Fruit fly (Drosophila melanogaster) whole organism, embryonic: ENCODE data around the gene eIF4G2.

Source experiments
- Abd-B ChIP-seq: fragments of 200-800 bp; sonication (Bioruptor generic); optimal IDR thresholded peaks from 2 replicates; lab custom pipeline; 2018; ENCODE audit warnings: missing biosample characterization, mild to moderate bottlenecking, missing genetic modification characterization, moderate library complexity
- B-H2 ChIP-seq: fragments of 200-800 bp; sonication (Bioruptor generic); optimal IDR thresholded peaks from 2 replicates; lab custom pipeline; 2018; ENCODE audit warnings: missing biosample characterization, mild to moderate bottlenecking, missing genetic modification characterization
- C15 ChIP-seq: fragments of 200-800 bp; sonication (Bioruptor generic); IDR thresholded peaks from 3 replicates; pipeline ENCODE4 v1.3.6; 2022; ENCODE audit warnings: missing biosample characterization, missing genetic modification characterization
- CG11398 ChIP-seq: fragments of 200-800 bp; sonication (Bioruptor generic); optimal IDR thresholded peaks from 2 replicates; lab custom pipeline; 2016; ENCODE audit warnings: missing biosample characterization, missing genetic modification characterization
- CG13894 ChIP-seq: fragments of 200-800 bp; sonication (Bioruptor generic); optimal IDR thresholded peaks from 3 replicates; lab custom pipeline; 2018; ENCODE audit warnings: missing biosample characterization, mild to moderate bottlenecking, missing genetic modification characterization, moderate library complexity
- CG14014 ChIP-seq: fragments of 200-800 bp; sonication (Bioruptor generic); IDR thresholded peaks from 2 replicates; pipeline ENCODE4 v1.3.6; 2022; ENCODE audit warnings: missing biosample characterization, missing genetic modification characterization
- CG15011 ChIP-seq: fragments of 200-800 bp; sonication (Bioruptor generic); optimal IDR thresholded peaks from 3 replicates; lab custom pipeline; 2018; ENCODE audit warnings: missing biosample characterization, mild to moderate bottlenecking, missing genetic modification characterization
- CG17328 ChIP-seq: fragments of 200-800 bp; sonication (Bioruptor generic); IDR thresholded peaks from 2 replicates; pipeline ENCODE4 v1.3.6; 2022; ENCODE audit warnings: missing biosample characterization, missing genetic modification characterization
- CG18619 ChIP-seq: fragments of 200-800 bp; sonication (Bioruptor generic); optimal IDR thresholded peaks from 3 replicates; lab custom pipeline; 2017; ENCODE audit warnings: missing biosample characterization, mild to moderate bottlenecking, missing genetic modification characterization
- CG30403 ChIP-seq: fragments of 200-800 bp; sonication (Bioruptor generic); optimal IDR thresholded peaks from 3 replicates; lab custom pipeline; 2016; ENCODE audit warnings: missing biosample characterization, missing genetic modification characterization
- CG32767 ChIP-seq: fragments of 200-800 bp; sonication (Bioruptor generic); IDR thresholded peaks from 2 replicates; pipeline ENCODE4 v1.3.6; 2022; ENCODE audit warnings: missing biosample characterization, missing genetic modification characterization
- CG33213 ChIP-seq: fragments of 200-800 bp; sonication (Bioruptor generic); optimal IDR thresholded peaks from 3 replicates; lab custom pipeline; 2016; ENCODE audit warnings: missing biosample characterization, missing genetic modification characterization
- CG3726 ChIP-seq: fragments of 200-800 bp; sonication (Bioruptor generic); IDR thresholded peaks from 3 replicates; pipeline ENCODE4, ENCODE4 v1.3.6; 2022; ENCODE audit warnings: missing biosample characterization, missing genetic modification characterization
- CG3995 ChIP-seq: fragments of 200-800 bp; sonication (Bioruptor generic); optimal IDR thresholded peaks from 3 replicates; lab custom pipeline; 2016; ENCODE audit warnings: missing biosample characterization, missing genetic modification characterization
- CG4854 ChIP-seq: fragments of 200-800 bp; sonication (Bioruptor generic); optimal IDR thresholded peaks from 2 replicates; lab custom pipeline; 2016; ENCODE audit warnings: missing biosample characterization, missing genetic modification characterization, inconsistent platforms
- CG6683 ChIP-seq: fragments of 200-800 bp; sonication (Bioruptor generic); optimal IDR thresholded peaks from 2 replicates; lab custom pipeline; 2017; ENCODE audit warnings: missing biosample characterization, mild to moderate bottlenecking, missing genetic modification characterization, missing genetic modification reagents
- CG7786 ChIP-seq: fragments of 200-800 bp; sonication (Bioruptor generic); optimal IDR thresholded peaks from 2 replicates; lab custom pipeline; 2016; ENCODE audit warnings: missing biosample characterization, missing genetic modification characterization
- CG8478 ChIP-seq: fragments of >200 bp; optimal IDR thresholded peaks from 2 replicates; lab custom pipeline; 2018
- CkIIα-i1 ChIP-seq: fragments of 200-800 bp; sonication (Bioruptor generic); IDR thresholded peaks from 2 replicates; pipeline ENCODE4 v1.3.6; 2022; ENCODE audit warnings: missing biosample characterization, missing genetic modification characterization
- E2f2 ChIP-seq: fragments of 200-800 bp; sonication (Bioruptor generic); IDR thresholded peaks from 2 replicates; pipeline ENCODE4 v1.3.6; 2022; ENCODE audit warnings: missing biosample characterization, missing genetic modification characterization
- Eip74EF ChIP-seq, 2 experiments: fragments of 200-800 bp in 1 of 2; fragments of >200 bp in 1 of 2; sonication (Bioruptor generic) in 1 of 2; optimal IDR thresholded peaks; 2 replicates each; lab custom pipeline; 2017 to 2019; ENCODE audit warnings: missing biosample characterization in 2 of 2, missing genetic modification characterization in 2 of 2, mild to moderate bottlenecking in 1 of 2, moderate library complexity in 1 of 2
- HHEX ChIP-seq: fragments of 200-800 bp; sonication (Bioruptor generic); optimal IDR thresholded peaks from 3 replicates; lab custom pipeline; 2017; ENCODE audit warnings: missing biosample characterization, mild to moderate bottlenecking, missing genetic modification characterization, missing genetic modification reagents
- HLH3B ChIP-seq: fragments of 200-800 bp; sonication (Bioruptor generic); IDR thresholded peaks from 2 replicates; pipeline ENCODE4 v1.3.6; 2022; ENCODE audit warnings: missing biosample characterization, missing genetic modification characterization
- HLH54F ChIP-seq: fragments of 200-800 bp; sonication (Bioruptor generic); optimal IDR thresholded peaks from 3 replicates; lab custom pipeline; 2016; ENCODE audit warnings: missing biosample characterization, missing genetic modification characterization
- MBD-R2 ChIP-seq: fragments of 200-800 bp; sonication (Bioruptor generic); IDR thresholded peaks from 2 replicates; pipeline ENCODE4 v1.3.6; 2022; ENCODE audit warnings: missing biosample characterization, missing genetic modification characterization
- Oli ChIP-seq: fragments of 200-800 bp; sonication (Bioruptor generic); optimal IDR thresholded peaks from 2 replicates; lab custom pipeline; 2018; ENCODE audit warnings: missing biosample characterization, mild to moderate bottlenecking, missing genetic modification characterization, moderate library complexity
- Poxn ChIP-seq: fragments of 200-800 bp; sonication (Bioruptor generic); IDR thresholded peaks from 2 replicates; pipeline ENCODE4 v1.3.6; 2022; ENCODE audit warnings: missing biosample characterization, missing genetic modification characterization
- Sry-δ ChIP-seq: fragments of 200-800 bp; sonication (Bioruptor generic); optimal IDR thresholded peaks from 2 replicates; lab custom pipeline; 2016; ENCODE audit warnings: missing biosample characterization, missing genetic modification characterization
- TFAM ChIP-seq: fragments of 200-800 bp; sonication (Bioruptor generic); optimal IDR thresholded peaks from 2 replicates; lab custom pipeline; 2017; ENCODE audit warnings: missing biosample characterization, missing genetic modification characterization, inconsistent platforms
- az2 ChIP-seq: fragments of 200-800 bp; sonication (Bioruptor generic); optimal IDR thresholded peaks from 3 replicates; lab custom pipeline; 2016; ENCODE audit warnings: missing biosample characterization, missing genetic modification characterization
- bowl ChIP-seq: fragments of 200-800 bp; sonication (Bioruptor generic); IDR thresholded peaks from 2 replicates; pipeline ENCODE4 v1.3.6; 2022; ENCODE audit warnings: missing biosample characterization, missing genetic modification characterization
- chif ChIP-seq, 2 experiments: fragments of 200-800 bp; sonication (Bioruptor generic); optimal IDR thresholded peaks; 3 replicates each; lab custom pipeline; 2016; ENCODE audit warnings: missing biosample characterization in 2 of 2, missing genetic modification characterization in 2 of 2
- da ChIP-seq: fragments of 200-800 bp; sonication (Bioruptor generic); optimal IDR thresholded peaks from 2 replicates; lab custom pipeline; 2016; ENCODE audit warnings: missing biosample characterization, missing genetic modification characterization
- exex ChIP-seq: fragments of 200-800 bp; sonication (Bioruptor generic); optimal IDR thresholded peaks from 4 replicates; lab custom pipeline; 2018; ENCODE audit warnings: missing biosample characterization, mild to moderate bottlenecking, missing genetic modification characterization, moderate library complexity
- gfzf ChIP-seq: fragments of 200-800 bp; sonication (Bioruptor generic); optimal IDR thresholded peaks from 2 replicates; lab custom pipeline; 2016; ENCODE audit warnings: missing biosample characterization, mild to moderate bottlenecking, missing genetic modification characterization, moderate library complexity
- h ChIP-seq: fragments of >200 bp; optimal IDR thresholded peaks from 2 replicates; lab custom pipeline; 2017
- her ChIP-seq: fragments of 200-800 bp; sonication (Bioruptor generic); optimal IDR thresholded peaks from 2 replicates; lab custom pipeline; 2016; ENCODE audit warnings: missing biosample characterization, missing genetic modification characterization
- ind ChIP-seq: fragments of 200-800 bp; sonication (Bioruptor generic); optimal IDR thresholded peaks from 3 replicates; lab custom pipeline; 2016; ENCODE audit warnings: missing biosample characterization, missing genetic modification characterization
- ken ChIP-seq: fragments of 200-800 bp; sonication (Bioruptor generic); IDR thresholded peaks from 3 replicates; pipeline ENCODE4 v1.3.6; 2022; ENCODE audit warnings: missing biosample characterization, missing genetic modification characterization
- knrl ChIP-seq: fragments of 200-800 bp; sonication (Bioruptor generic); IDR thresholded peaks from 3 replicates; pipeline ENCODE4 v1.3.6; 2022; ENCODE audit warnings: missing biosample characterization, missing genetic modification characterization; ENCODE audit not compliant: partially characterized antibody
- mam ChIP-seq: fragments of 200-800 bp; sonication (Bioruptor generic); optimal IDR thresholded peaks from 3 replicates; lab custom pipeline; 2016; ENCODE audit warnings: missing biosample characterization, missing genetic modification characterization
- nau ChIP-seq: fragments of 200-800 bp; sonication (Bioruptor generic); optimal IDR thresholded peaks from 3 replicates; lab custom pipeline; 2017; ENCODE audit warnings: missing biosample characterization, mild to moderate bottlenecking, missing genetic modification characterization, missing genetic modification reagents
- nom ChIP-seq: fragments of 200-800 bp; sonication (Bioruptor generic); optimal IDR thresholded peaks from 2 replicates; lab custom pipeline; 2017; ENCODE audit warnings: missing biosample characterization, missing genetic modification characterization, mild to moderate bottlenecking, moderate library complexity, missing genetic modification reagents
- oc ChIP-seq: fragments of 200-800 bp; sonication (Bioruptor generic); optimal IDR thresholded peaks from 2 replicates; lab custom pipeline; 2018; ENCODE audit warnings: missing biosample characterization, mild to moderate bottlenecking, missing genetic modification characterization, moderate library complexity
- prd ChIP-seq, 3 experiments: fragments of >200 bp in 2 of 3; fragments of 200-800 bp in 1 of 3; sonication (Bioruptor generic) in 1 of 3; optimal IDR thresholded peaks in 2 of 3; IDR thresholded peaks in 1 of 3; 2 replicates in 2 of 3; 3 replicates in 1 of 3; pipeline versions ENCODE4 v1.3.6 to Lab custom; 2017 to 2022; ENCODE audit warnings: missing biosample characterization in 1 of 3, missing genetic modification characterization in 1 of 3
- pros ChIP-seq: fragments of 200-800 bp; sonication (Bioruptor generic); optimal IDR thresholded peaks from 3 replicates; lab custom pipeline; 2019; ENCODE audit warnings: missing biosample characterization, mild to moderate bottlenecking, missing genetic modification characterization, moderate library complexity
- salm ChIP-seq: fragments of 200-800 bp; sonication (Bioruptor generic); optimal IDR thresholded peaks from 2 replicates; lab custom pipeline; 2018; ENCODE audit warnings: missing biosample characterization, mild to moderate bottlenecking, missing genetic modification characterization
- scrt ChIP-seq: fragments of 200-800 bp; sonication (Bioruptor generic); optimal IDR thresholded peaks from 2 replicates; lab custom pipeline; 2018; ENCODE audit warnings: missing biosample characterization, mild to moderate bottlenecking, missing genetic modification characterization, moderate library complexity
- seq ChIP-seq: fragments of 200-800 bp; sonication (Bioruptor generic); IDR thresholded peaks from 2 replicates; pipeline ENCODE4 v1.3.6; 2022; ENCODE audit warnings: missing biosample characterization, missing genetic modification characterization
- sima ChIP-seq: fragments of 200-800 bp; sonication (Bioruptor generic); optimal IDR thresholded peaks from 2 replicates; lab custom pipeline; 2016; ENCODE audit warnings: missing biosample characterization, missing genetic modification characterization
- vvl ChIP-seq: fragments of 200-800 bp; sonication (Bioruptor generic); IDR thresholded peaks from 2 replicates; pipeline ENCODE4 v1.3.6; 2022; ENCODE audit warnings: missing biosample characterization, missing genetic modification characterization
- z ChIP-seq: fragments of 200-800 bp; sonication (Bioruptor generic); IDR thresholded peaks from 3 replicates; pipeline ENCODE4 v1.3.6; 2022; ENCODE audit warnings: missing biosample characterization, missing genetic modification characterization

Gene eIF4G2

dm6 chr3R:23820290-23820689, 1.3 kb upstream of the eIF4G2 start (continued):
- TF ChIP-seq vvl (GFP tag; lab: Robert Waterston, UW) = peak; percentile 67
- no peak for TF ChIP-seq Poxn (GFP tag; lab: Robert Waterston, UW)
- TF ChIP-seq Oli = no peak
- no peak for TF ChIP-seq HLH3B (GFP tag; lab: Robert Waterston, UW)
- no peak for TF ChIP-seq pros (GFP tag; lab: Kevin White, UChicago)
- TF ChIP-seq CG17328 = no peak
- peak; percentile 31 for TF ChIP-seq Sry-δ (GFP tag; lab: Kevin White, UChicago)
- TF ChIP-seq nau (GFP tag; lab: Kevin White, UChicago) = no peak
- TF ChIP-seq Eip74EF (GFP tag; optimal IDR thresholded peaks at IDR 0.05; lab: Kevin White, UChicago) = no peak
- TF ChIP-seq her (GFP tag; lab: Kevin White, UChicago) = no peak
- TF ChIP-seq CG11398 = no peak
- TF ChIP-seq z (GFP tag; lab: Robert Waterston, UW) = no peak
- no peak for TF ChIP-seq C15 (GFP tag; lab: Robert Waterston, UW)
- no peak for TF ChIP-seq h (lab: Kevin White, UChicago)
- TF ChIP-seq scrt = no peak
- no peak for TF ChIP-seq exex (tag; lab: Kevin White, UChicago)
- TF ChIP-seq B-H2 = peak; percentile 29
- no peak for TF ChIP-seq CG8478 (lab: Kevin White, UChicago)
- TF ChIP-seq oc (tag; lab: Kevin White, UChicago) = no peak
- no peak for TF ChIP-seq mam (GFP tag; lab: Kevin White, UChicago)
- TF ChIP-seq CG32767 (GFP tag; lab: Robert Waterston, UW) = no peak
- TF ChIP-seq prd (optimal IDR thresholded peaks at IDR 0.05; lab: Kevin White, UChicago) = no peak
- TF ChIP-seq prd (GFP tag; IDR thresholded peaks at IDR 0.05; lab: Robert Waterston, UW) = peak; percentile 36; the same call in 1 of the 3 replicates
- TF ChIP-seq CkIIα-i1 (GFP tag; lab: Robert Waterston, UW) = no peak
- no peak for TF ChIP-seq CG18619 (GFP tag; lab: Kevin White, UChicago)
- peak; percentile 30 for TF ChIP-seq nom (GFP tag; lab: Kevin White, UChicago)
- TF ChIP-seq HLH54F (GFP tag; lab: Kevin White, UChicago) = no peak
- no peak for TF ChIP-seq CG15011 (GFP tag; lab: Kevin White, UChicago)
- TF ChIP-seq CG14014 (GFP tag; lab: Robert Waterston, UW) = no peak
- peak; percentile 59 for TF ChIP-seq CG30403 (GFP tag; lab: Kevin White, UChicago)
- TF ChIP-seq CG13894 (tag; lab: Kevin White, UChicago) = peak; percentile 68
- no peak for TF ChIP-seq CG3726
- TF ChIP-seq CG4854 (GFP tag; lab: Kevin White, UChicago) = no peak
- no peak for TF ChIP-seq da (GFP tag; lab: Kevin White, UChicago)
- no peak for TF ChIP-seq seq (GFP tag; lab: Robert Waterston, UW)
- TF ChIP-seq gfzf (GFP tag; lab: Kevin White, UChicago) = peak; percentile 94
- no peak for TF ChIP-seq ken
- peak; percentile 18 for TF ChIP-seq ind
- TF ChIP-seq CG6683 = no peak
- TF ChIP-seq CG33213 (GFP tag; lab: Kevin White, UChicago) = peak; percentile 81
- no peak for TF ChIP-seq bowl (GFP tag; lab: Robert Waterston, UW)
- TF ChIP-seq TFAM (GFP tag; lab: Kevin White, UChicago) = no peak
- TF ChIP-seq Abd-B = peak; percentile 27
- no peak for TF ChIP-seq sima (GFP tag; lab: Kevin White, UChicago)
- TF ChIP-seq CG7786 = no peak
- TF ChIP-seq CG3995 (GFP tag; lab: Kevin White, UChicago) = no peak
- no peak for TF ChIP-seq salm (tag; lab: Kevin White, UChicago)
- peak; percentile 58 for TF ChIP-seq MBD-R2 (GFP tag; lab: Robert Waterston, UW)
- TF ChIP-seq az2 = peak; percentile 15
- TF ChIP-seq HHEX (GFP tag; lab: Kevin White, UChicago) = no peak
- peak; percentile 82 for TF ChIP-seq E2f2 (GFP tag; lab: Robert Waterston, UW)
- TF ChIP-seq chif (GFP tag; optimal IDR thresholded peaks at IDR 0.05; lab: Kevin White, UChicago) = no peak
- peak; percentile 52; the same call in 2 of the 3 replicates for TF ChIP-seq knrl
